Worm (Caenorhabditis elegans) whole organism, young adult: ENCODE measurements around the gene sex-1.

Experiments used
- F39B2.1 ChIP-seq: fragments of 200-800 bp; sonication (Bioruptor generic); IDR thresholded peaks from 2 replicates; pipeline ENCODE4 v1.3.6; 2022; ENCODE audit warnings: missing genetic modification reagents, missing genetic modification characterization, missing compliant biosample characterization
- F57C9.4 ChIP-seq: sonication (generic microtip); optimal IDR thresholded peaks from 2 replicates; lab custom pipeline; 2017; ENCODE audit warnings: mild to moderate bottlenecking, missing genetic modification characterization, missing compliant biosample characterization
- akir-1 ChIP-seq: fragments of 200-800 bp; sonication (Bioruptor generic); optimal IDR thresholded peaks from 2 replicates; lab custom pipeline; 2018; ENCODE audit warnings: mild to moderate bottlenecking, missing genetic modification characterization, moderate library complexity, missing compliant biosample characterization
- chd-7 ChIP-seq: sonication (generic microtip); optimal IDR thresholded peaks from 2 replicates; lab custom pipeline; 2016; ENCODE audit warnings: mild to moderate bottlenecking, missing genetic modification characterization, moderate library complexity, missing compliant biosample characterization
- dpl-1 ChIP-seq: fragments of 150-350 bp; optimal IDR thresholded peaks from 2 replicates; lab custom pipeline; 2014; ENCODE audit warnings: missing biosample characterization, missing genetic modification reagents, missing genetic modification characterization
- hmg-1.2 ChIP-seq: fragments of 200-800 bp; sonication (Bioruptor generic); IDR thresholded peaks from 2 replicates; pipeline ENCODE4 v1.3.6; 2022; ENCODE audit warnings: missing genetic modification reagents, missing genetic modification characterization, missing compliant biosample characterization
- lir-1 ChIP-seq: fragments of 200-800 bp; sonication (Bioruptor generic); conservative IDR thresholded peaks from 2 replicates; pipeline ENCODE4 v1.3.6; 2022; ENCODE audit warnings: missing genetic modification reagents, missing genetic modification characterization, missing compliant biosample characterization
- madf-10 ChIP-seq: sonication (generic microtip); optimal IDR thresholded peaks from 2 replicates; lab custom pipeline; 2016; ENCODE audit warnings: mild to moderate bottlenecking, missing genetic modification characterization, missing compliant biosample characterization
- nfyb-1 ChIP-seq: fragments of 200-800 bp; sonication (Bioruptor generic); IDR thresholded peaks from 2 replicates; pipeline ENCODE4 v1.3.6; 2022; ENCODE audit warnings: missing genetic modification reagents, missing genetic modification characterization, missing compliant biosample characterization
- pbrm-1 ChIP-seq: fragments of 200-800 bp; sonication (Bioruptor generic); IDR thresholded peaks from 2 replicates; pipeline ENCODE4 v1.3.6; 2022; ENCODE audit warnings: missing genetic modification reagents, missing genetic modification characterization, missing compliant biosample characterization
- sdz-38 ChIP-seq: sonication (generic microtip); optimal IDR thresholded peaks from 2 replicates; lab custom pipeline; 2016; ENCODE audit warnings: missing genotype, missing genetic modification characterization, missing compliant biosample characterization
- snpc-4 ChIP-seq, 5 experiments: fragments of 150-350 bp in 1 of 5; sonication (generic microtip) in 4 of 5; optimal IDR thresholded peaks; 2 replicates each; lab custom pipeline; 2014 to 2018; ENCODE audit warnings: missing genetic modification characterization in 5 of 5, missing biosample characterization in 3 of 5, antibody characterized with exemption in 2 of 5, mild to moderate bottlenecking in 2 of 5, missing compliant biosample characterization in 2 of 5, missing genotype in 2 of 5, moderate library complexity in 2 of 5, missing genetic modification reagents in 1 of 5
- xnd-1 ChIP-seq: sonication (generic microtip); optimal IDR thresholded peaks from 2 replicates; lab custom pipeline; 2016; ENCODE audit warnings: missing genotype, missing genetic modification reagents, missing genetic modification characterization, missing compliant biosample characterization

DNA sequence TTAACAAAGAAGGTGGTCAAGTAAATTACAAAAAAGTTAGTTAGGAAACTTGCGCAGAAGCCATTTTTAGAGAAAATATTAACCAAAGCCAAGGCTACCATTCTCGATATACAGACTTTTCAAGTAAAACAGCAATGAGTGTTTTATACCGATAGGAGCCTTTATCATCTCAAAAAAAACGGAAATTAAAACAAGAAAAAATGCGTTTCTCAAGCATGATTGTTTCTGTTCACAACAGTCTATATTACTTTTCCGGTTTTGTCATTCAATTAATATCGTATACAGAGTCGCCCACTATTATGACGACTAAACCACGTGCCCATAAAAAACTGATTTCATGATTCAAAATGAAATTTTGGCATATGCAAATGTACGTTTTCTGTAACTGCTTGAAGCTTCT is 35.7 kb upstream of the sex-1 start, which contains the start of gene str-74:
- no peak for TF ChIP-seq akir-1
- TF ChIP-seq sdz-38 (tag; lab: Kevin White, UChicago): no peak
- TF ChIP-seq chd-7 (tag; lab: Kevin White, UChicago): no peak
- TF ChIP-seq madf-10 (tag; lab: Kevin White, UChicago): no peak
- TF ChIP-seq pbrm-1 (GFP tag; lab: Robert Waterston, UW): no peak
- TF ChIP-seq F39B2.1: no peak
- TF ChIP-seq xnd-1 (tag; lab: Kevin White, UChicago): no peak
- TF ChIP-seq snpc-4 (GFP tag; optimal IDR thresholded peaks at IDR 0.05; lab: Kevin White, UChicago): no peak
- no peak for TF ChIP-seq snpc-4 (tag; optimal IDR thresholded peaks at IDR 0.05; lab: Kevin White, UChicago)
- TF ChIP-seq F57C9.4 (tag; lab: Kevin White, UChicago): no peak
- no peak for TF ChIP-seq dpl-1
- TF ChIP-seq hmg-1.2 (GFP tag; lab: Robert Waterston, UW): no peak
- TF ChIP-seq lir-1 (GFP tag; lab: Robert Waterston, UW): no peak
- TF ChIP-seq nfyb-1: no peak
